Fruit fly (Drosophila melanogaster): ENCODE results near the gene CG18265.

- TF ChIP-seq pan (optimal IDR thresholded peaks at IDR 0.05) (no peak), EcR (GFP tag; optimal IDR thresholded peaks at IDR 0.05) (no peak), psq (optimal IDR thresholded peaks at IDR 0.05) (no peak), usp (GFP tag; optimal IDR thresholded peaks at IDR 0.05) (no peak), CG8478 (optimal IDR thresholded peaks at IDR 0.05) (no peak)
Observed at dm6 chr3L:17394435-17395017, 44.7 kb upstream of the CG18265 start.
